Worm (Caenorhabditis elegans) whole organism, L3 larva: ENCODE data around the gene srbc-2.

ENCODE experiments used
- R02D3.7 ChIP-seq: fragments of 150-350 bp; optimal IDR thresholded peaks from 2 replicates; lab custom pipeline; 2014; ENCODE audit warnings: missing biosample characterization, missing genetic modification characterization
- ZK546.5 ChIP-seq: sonication (generic microtip); optimal IDR thresholded peaks from 2 replicates; lab custom pipeline; 2017; ENCODE audit warnings: missing biosample characterization, missing genetic modification characterization
- aly-2 ChIP-seq: fragments of 150-350 bp; optimal IDR thresholded peaks from 2 replicates; lab custom pipeline; 2014; ENCODE audit warnings: missing biosample characterization, missing genetic modification characterization
- ceh-16 ChIP-seq: sonication (generic microtip); optimal IDR thresholded peaks from 2 replicates; lab custom pipeline; 2017; ENCODE audit warnings: missing biosample characterization, missing genetic modification characterization
- ceh-28 ChIP-seq: fragments of 150-350 bp; optimal IDR thresholded peaks from 2 replicates; lab custom pipeline; 2014; ENCODE audit warnings: missing biosample characterization, missing genetic modification reagents, missing genetic modification characterization
- ceh-82 ChIP-seq: fragments of 150-350 bp; optimal IDR thresholded peaks from 2 replicates; lab custom pipeline; 2014; ENCODE audit warnings: missing biosample characterization, missing genetic modification characterization
- ceh-9 ChIP-seq: sonication (generic microtip); optimal IDR thresholded peaks from 2 replicates; lab custom pipeline; 2018; ENCODE audit warnings: missing biosample characterization, missing genetic modification characterization
- daf-12 ChIP-seq: fragments of 150-350 bp; optimal IDR thresholded peaks from 2 replicates; lab custom pipeline; 2014; ENCODE audit warnings: missing biosample characterization, missing genetic modification reagents, missing genetic modification characterization
- egl-27 ChIP-seq: sonication (generic microtip); optimal IDR thresholded peaks from 4 replicates; lab custom pipeline; 2017; ENCODE audit warnings: missing biosample characterization, missing genetic modification reagents, missing genetic modification characterization
- egl-5 ChIP-seq: fragments of 150-350 bp; optimal IDR thresholded peaks from 2 replicates; lab custom pipeline; 2017; ENCODE audit warnings: missing biosample characterization, missing genetic modification reagents, missing genetic modification characterization, inconsistent platforms
- elt-1 ChIP-seq: fragments of 150-350 bp; optimal IDR thresholded peaks from 2 replicates; lab custom pipeline; 2014; ENCODE audit warnings: missing biosample characterization, missing genetic modification characterization
- elt-2 ChIP-seq: sonication (generic microtip); optimal IDR thresholded peaks from 2 replicates; lab custom pipeline; 2016; ENCODE audit warnings: missing genetic modification reagents, mild to moderate bottlenecking, missing genetic modification characterization, missing compliant biosample characterization
- fkh-10 ChIP-seq: sonication (generic microtip); optimal IDR thresholded peaks from 2 replicates; lab custom pipeline; 2017; ENCODE audit warnings: missing biosample characterization, missing genetic modification reagents, missing genetic modification characterization
- fkh-2 ChIP-seq: fragments of 150-350 bp; optimal IDR thresholded peaks from 2 replicates; lab custom pipeline; 2014; ENCODE audit warnings: missing biosample characterization, missing genetic modification reagents, missing genetic modification characterization
- hmg-11 ChIP-seq: sonication (generic microtip); optimal IDR thresholded peaks from 2 replicates; lab custom pipeline; 2016; ENCODE audit warnings: missing genetic modification characterization, missing compliant biosample characterization
- jun-1 ChIP-seq: fragments of 150-350 bp; optimal IDR thresholded peaks from 2 replicates; lab custom pipeline; 2014; ENCODE audit warnings: missing biosample characterization, missing genetic modification reagents, missing genetic modification characterization
- lin-15B ChIP-seq: fragments of 150-350 bp; optimal IDR thresholded peaks from 2 replicates; lab custom pipeline; 2014; ENCODE audit warnings: missing biosample characterization, missing genetic modification characterization
- lin-39 ChIP-seq: fragments of 150-350 bp; optimal IDR thresholded peaks from 2 replicates; lab custom pipeline; 2018; ENCODE audit warnings: missing biosample characterization, missing genetic modification reagents, missing genetic modification characterization
- mdl-1 ChIP-seq: fragments of 150-350 bp; optimal IDR thresholded peaks from 2 replicates; lab custom pipeline; 2014; ENCODE audit warnings: missing biosample characterization, missing genetic modification characterization
- mml-1 ChIP-seq: fragments of 150-350 bp; sonication (generic microtip); optimal IDR thresholded peaks from 3 replicates; lab custom pipeline; 2014; ENCODE audit warnings: missing biosample characterization, missing genetic modification characterization
- nfya-1 ChIP-seq: sonication (generic microtip); optimal IDR thresholded peaks from 2 replicates; lab custom pipeline; 2017; ENCODE audit warnings: missing genetic modification characterization, mild to moderate bottlenecking, missing compliant biosample characterization, antibody characterized with exemption, moderate library complexity; ENCODE audit not compliant: insufficient read depth
- nhr-11 ChIP-seq: fragments of 150-350 bp; optimal IDR thresholded peaks from 2 replicates; lab custom pipeline; 2014; ENCODE audit warnings: missing biosample characterization, missing genetic modification characterization
- nhr-12 ChIP-seq: fragments of 150-350 bp; optimal IDR thresholded peaks from 2 replicates; lab custom pipeline; 2014; ENCODE audit warnings: missing biosample characterization, missing genetic modification characterization
- nhr-23 ChIP-seq: fragments of 150-350 bp; optimal IDR thresholded peaks from 2 replicates; lab custom pipeline; 2014; ENCODE audit warnings: missing biosample characterization, missing genetic modification reagents, missing genetic modification characterization
- nhr-237 ChIP-seq: fragments of 150-350 bp; optimal IDR thresholded peaks from 2 replicates; lab custom pipeline; 2014; ENCODE audit warnings: missing biosample characterization, missing genetic modification characterization
- nhr-25 ChIP-seq: sonication (generic microtip); optimal IDR thresholded peaks from 2 replicates; lab custom pipeline; 2017; ENCODE audit warnings: missing biosample characterization, missing genetic modification characterization
- nhr-28 ChIP-seq: fragments of 150-350 bp; optimal IDR thresholded peaks from 2 replicates; lab custom pipeline; 2014; ENCODE audit warnings: missing biosample characterization, missing genetic modification characterization
- nhr-43 ChIP-seq: sonication (generic microtip); optimal IDR thresholded peaks from 2 replicates; lab custom pipeline; 2016; ENCODE audit warnings: mild to moderate bottlenecking, missing genetic modification characterization, missing compliant biosample characterization; ENCODE audit not compliant: poor library complexity, severe bottlenecking
- nhr-67 ChIP-seq: fragments of 150-350 bp; optimal IDR thresholded peaks from 2 replicates; lab custom pipeline; 2014; ENCODE audit warnings: missing biosample characterization, missing genetic modification characterization
- nhr-76 ChIP-seq: fragments of 150-350 bp; sonication (generic microtip); optimal IDR thresholded peaks from 5 replicates; lab custom pipeline; 2014; ENCODE audit warnings: missing biosample characterization, missing genetic modification characterization
- nhr-77 ChIP-seq: fragments of 150-350 bp; optimal IDR thresholded peaks from 2 replicates; lab custom pipeline; 2014; ENCODE audit warnings: missing biosample characterization, missing genetic modification characterization
- pha-4 ChIP-seq: fragments of 150-350 bp; optimal IDR thresholded peaks from 2 replicates; lab custom pipeline; 2014; ENCODE audit warnings: missing biosample characterization, missing genetic modification reagents, missing genetic modification characterization
- pqm-1 ChIP-seq: fragments of 150-350 bp; optimal IDR thresholded peaks from 2 replicates; lab custom pipeline; 2017; ENCODE audit warnings: missing biosample characterization, missing genetic modification characterization, inconsistent platforms
- sea-2 ChIP-seq: fragments of 150-350 bp; sonication (generic microtip); optimal IDR thresholded peaks from 4 replicates; lab custom pipeline; 2014; ENCODE audit warnings: missing biosample characterization, missing genetic modification reagents, missing genetic modification characterization
- skn-1 ChIP-seq: fragments of 150-350 bp; optimal IDR thresholded peaks from 2 replicates; lab custom pipeline; 2014; ENCODE audit warnings: missing biosample characterization, missing genetic modification characterization
- zag-1 ChIP-seq: fragments of 150-350 bp; optimal IDR thresholded peaks from 2 replicates; lab custom pipeline; 2014; ENCODE audit warnings: missing biosample characterization, missing genetic modification characterization
- ztf-11 ChIP-seq: fragments of 150-350 bp; optimal IDR thresholded peaks from 2 replicates; lab custom pipeline; 2014; ENCODE audit warnings: missing biosample characterization, missing genetic modification characterization
- ztf-4 ChIP-seq: fragments of 150-350 bp; optimal IDR thresholded peaks from 2 replicates; lab custom pipeline; 2014; ENCODE audit warnings: missing biosample characterization, missing genetic modification characterization

Gene srbc-2

DNA sequence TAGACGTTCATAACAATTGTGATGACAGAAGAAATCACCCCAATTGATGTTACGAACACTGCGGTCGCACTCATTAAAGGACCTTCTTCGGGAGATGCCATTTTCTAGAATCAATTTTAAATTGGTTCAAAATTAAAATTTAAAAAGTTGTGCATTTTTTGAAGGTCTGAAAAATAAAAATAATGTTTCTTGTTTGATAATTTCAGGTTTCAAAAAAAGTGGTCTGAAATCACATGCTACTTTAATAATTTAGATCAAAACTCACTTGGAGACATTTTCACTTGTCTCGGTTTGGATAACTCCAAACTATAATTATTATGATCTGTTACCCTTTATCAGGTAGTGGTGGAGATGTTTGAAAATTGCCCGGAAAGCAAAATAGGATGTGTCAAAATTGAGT lies at the start of gene srbc-2:
Gene srbc-2 (minus strand): TSS at position 101 of the 400 bp plus-strand sequence.
- TF ChIP-seq ztf-4 (tag; lab: Kevin White, UChicago) (no peak), nhr-237 (no peak), ceh-16 (no peak), pqm-1 (tag; lab: Kevin White, UChicago) (no peak)
- TF ChIP-seq, all 47 proteins: peak for 0

- TF ChIP-seq nfya-1 (no peak), ceh-9 (no peak), egl-27 (tag; lab: Kevin White, UChicago) (no peak), ceh-28 (tag; lab: Kevin White, UChicago) (no peak), nhr-11 (tag; lab: Kevin White, UChicago) (no peak), pqm-1 (tag; lab: Kevin White, UChicago) (no peak), R02D3.7 (tag; lab: Kevin White, UChicago) (no peak), nhr-43 (tag; lab: Kevin White, UChicago) (no peak), pha-4 (no peak), sea-2 (GFP tag; lab: Kevin White, UChicago) (no peak), lin-39 (tag; lab: Kevin White, UChicago) (no peak)
These were observed 49.2 kb upstream of the srbc-2 start, which contains the start of gene srab-22 for ce11 chrV:3426076-3426475. Gene srab-22 (plus strand): TSS chrV:3426376.

DNA sequence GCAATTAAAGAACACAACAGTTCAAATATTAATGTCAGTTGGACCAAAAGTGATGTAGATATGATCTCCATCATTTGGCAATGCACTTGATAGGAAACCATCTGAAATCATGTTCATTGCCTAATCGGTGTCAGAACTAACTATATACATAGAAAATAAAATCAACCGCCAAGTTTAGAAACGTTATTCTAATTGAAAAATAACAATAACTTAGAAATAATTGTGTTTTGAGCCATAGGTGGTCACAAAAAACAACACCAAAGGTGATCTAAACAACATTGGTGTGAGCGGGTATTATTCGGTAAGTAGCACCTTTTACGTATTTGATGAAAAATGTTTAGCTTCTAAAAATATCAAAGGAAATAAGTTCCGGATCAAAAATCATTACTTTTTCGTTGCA lies 47.5 kb upstream of the srbc-2 start, which contains the start of gene srab-21:
Gene srab-21 (minus strand): TSS at position 101 of the 400 bp plus-strand sequence.
- TF ChIP-seq elt-1 (tag; lab: Kevin White, UChicago), result no peak
- no peak for TF ChIP-seq jun-1 (tag; lab: Kevin White, UChicago)
- TF ChIP-seq ceh-16, result no peak
- TF ChIP-seq nhr-11 (tag; lab: Kevin White, UChicago), result no peak
- TF ChIP-seq nhr-23 (tag; lab: Kevin White, UChicago), result no peak
- TF ChIP-seq nfya-1, result no peak
- no peak for TF ChIP-seq hmg-11 (tag; lab: Kevin White, UChicago)
- TF ChIP-seq mml-1, result no peak

DNA sequence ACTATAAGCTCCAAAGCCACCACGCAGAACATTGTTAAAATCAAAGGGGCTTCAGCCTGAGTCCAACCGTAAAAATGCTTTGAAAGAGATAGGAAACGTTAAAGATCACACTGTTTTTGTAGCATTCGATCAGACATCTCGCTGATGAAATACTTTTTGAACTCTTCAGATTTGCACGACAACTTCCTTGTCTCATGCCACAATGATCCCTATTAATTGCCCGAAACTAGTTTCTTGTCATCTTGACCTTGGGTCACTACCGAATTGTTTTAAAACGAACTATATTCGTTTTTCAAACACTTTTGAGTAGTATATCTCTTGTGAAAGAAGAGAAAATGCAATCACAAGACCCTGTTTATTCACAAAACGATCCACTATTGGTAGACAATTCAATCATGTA lies 41.1 kb upstream of the srbc-2 start, which contains the start of gene T20D4.3:
Gene T20D4.3 (plus strand): TSS at position 301 of the 400 bp plus-strand sequence.
- TF ChIP-seq nhr-11 (tag; lab: Kevin White, UChicago), result no peak
- TF ChIP-seq lin-15B (tag; lab: Kevin White, UChicago), result no peak
- no peak for TF ChIP-seq elt-1 (tag; lab: Kevin White, UChicago)
- no peak for TF ChIP-seq jun-1 (tag; lab: Kevin White, UChicago)
- no peak for TF ChIP-seq R02D3.7 (tag; lab: Kevin White, UChicago)
- no peak for TF ChIP-seq mml-1
- no peak for TF ChIP-seq nhr-67 (tag; lab: Kevin White, UChicago)
- TF ChIP-seq nhr-43 (tag; lab: Kevin White, UChicago), result no peak
- TF ChIP-seq nhr-77 (tag; lab: Kevin White, UChicago), result no peak
- TF ChIP-seq aly-2 (tag; lab: Kevin White, UChicago), result no peak
- no peak for TF ChIP-seq pha-4
- TF ChIP-seq ZK546.5 (tag; lab: Kevin White, UChicago), result no peak
- no peak for TF ChIP-seq fkh-2 (tag; lab: Kevin White, UChicago)
- TF ChIP-seq fkh-10 (GFP tag; lab: Kevin White, UChicago), result no peak

DNA sequence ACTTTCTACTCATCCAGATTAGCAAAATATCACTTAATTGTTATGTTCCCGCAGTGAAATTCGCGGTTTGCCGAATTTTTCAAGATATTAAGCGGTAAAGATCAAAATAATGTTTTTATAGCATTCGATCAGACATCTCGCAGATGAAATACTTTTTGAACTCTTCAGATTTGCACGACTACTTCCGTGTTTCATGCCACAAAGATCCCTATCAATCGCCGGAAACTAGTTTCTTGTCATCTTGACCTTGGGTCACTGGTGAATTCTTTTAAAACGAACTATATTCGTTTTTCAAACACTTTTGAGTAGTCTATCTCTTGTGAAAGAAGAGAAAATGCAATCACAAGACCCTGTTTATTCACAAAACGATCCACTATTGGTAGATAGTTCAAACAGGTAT lies 36.1 kb upstream of the srbc-2 start, which contains the start of gene txt-11:
Gene txt-11 (plus strand): TSS at position 301 of the 400 bp plus-strand sequence.
- TF ChIP-seq nhr-23 (tag; lab: Kevin White, UChicago), result peak; percentile 36
- TF ChIP-seq pha-4, result no peak
- no peak for TF ChIP-seq fkh-10 (GFP tag; lab: Kevin White, UChicago)
- TF ChIP-seq lin-39 (tag; lab: Kevin White, UChicago), result no peak

- TF ChIP-seq nhr-76 (tag; lab: Kevin White, UChicago) (no peak), daf-12 (tag; lab: Kevin White, UChicago) (no peak), nfya-1 (peak; percentile 20), elt-1 (tag; lab: Kevin White, UChicago) (no peak), egl-27 (tag; lab: Kevin White, UChicago) (no peak), egl-5 (tag; lab: Kevin White, UChicago) (no peak), nhr-12 (no peak), nhr-25 (tag; lab: Kevin White, UChicago) (no peak), skn-1 (tag; lab: Kevin White, UChicago) (no peak), nhr-28 (tag; lab: Kevin White, UChicago) (no peak), ceh-82 (tag; lab: Kevin White, UChicago) (no peak), zag-1 (tag; lab: Kevin White, UChicago) (no peak), fkh-10 (GFP tag; lab: Kevin White, UChicago) (no peak), R02D3.7 (tag; lab: Kevin White, UChicago) (no peak), nhr-23 (tag; lab: Kevin White, UChicago) (peak; percentile 56), lin-39 (tag; lab: Kevin White, UChicago) (peak; percentile 33), ceh-16 (no peak), mdl-1 (peak; percentile 6), nhr-77 (tag; lab: Kevin White, UChicago) (no peak), elt-2 (tag; lab: Kevin White, UChicago) (no peak), ztf-11 (tag; lab: Kevin White, UChicago) (no peak), pqm-1 (tag; lab: Kevin White, UChicago) (no peak), jun-1 (tag; lab: Kevin White, UChicago) (no peak), lin-15B (tag; lab: Kevin White, UChicago) (no peak)
These were observed 33.3 kb upstream of the srbc-2 start, which contains the start of gene arrd-22 for ce11 chrV:3410098-3410570. Gene arrd-22 (plus strand): TSS chrV:3410520.
